Worm (Caenorhabditis elegans) whole organism, mixed stage, embryonic: ENCODE measurements around the gene arrd-23.
A peak's percentile ranks its signal among the peaks of the same experiment; 100 is the strongest.

Experiments
- M03D4.4 ChIP-seq: sonication (generic microtip); optimal IDR thresholded peaks from 2 replicates; lab custom pipeline; 2017; ENCODE audit warnings: mild to moderate bottlenecking, missing genetic modification characterization, missing compliant biosample characterization
- bed-3 ChIP-seq: fragments of 200-800 bp; sonication (Bioruptor generic); optimal IDR thresholded peaks from 3 replicates; lab custom pipeline; 2018; ENCODE audit warnings: mild to moderate bottlenecking, missing genetic modification characterization, moderate library complexity, missing compliant biosample characterization
- blmp-1 ChIP-seq: fragments of 150-350 bp; optimal IDR thresholded peaks from 2 replicates; lab custom pipeline; 2014; ENCODE audit warnings: missing biosample characterization, missing genetic modification characterization
- ceh-39 ChIP-seq: fragments of 150-350 bp; optimal IDR thresholded peaks from 2 replicates; lab custom pipeline; 2014; ENCODE audit warnings: missing biosample characterization, missing genetic modification characterization
- ceh-83 ChIP-seq: fragments of 200-800 bp; sonication (Bioruptor generic); optimal IDR thresholded peaks from 2 replicates; lab custom pipeline; 2018; ENCODE audit warnings: mild to moderate bottlenecking, missing genetic modification characterization, missing compliant biosample characterization
- ces-1 ChIP-seq: fragments of 150-350 bp; optimal IDR thresholded peaks from 2 replicates; lab custom pipeline; 2014; ENCODE audit warnings: missing biosample characterization, missing genetic modification reagents, missing genetic modification characterization
- drap-1 ChIP-seq: fragments of 200-800 bp; sonication (Bioruptor generic); optimal IDR thresholded peaks from 3 replicates; lab custom pipeline; 2018; ENCODE audit warnings: mild to moderate bottlenecking, missing genetic modification characterization, missing compliant biosample characterization
- elt-1 ChIP-seq: sonication (generic microtip); optimal IDR thresholded peaks from 2 replicates; lab custom pipeline; 2017; ENCODE audit warnings: missing genetic modification characterization, mild to moderate bottlenecking, missing compliant biosample characterization, antibody characterized with exemption, moderate library complexity, borderline replicate concordance; ENCODE audit not compliant: insufficient read depth
- elt-3 ChIP-seq: fragments of 150-350 bp; optimal IDR thresholded peaks from 2 replicates; lab custom pipeline; 2014; ENCODE audit warnings: missing biosample characterization, missing genetic modification characterization
- flh-1 ChIP-seq: fragments of 200-800 bp; sonication (Bioruptor generic); optimal IDR thresholded peaks from 2 replicates; lab custom pipeline; 2018; ENCODE audit warnings: mild to moderate bottlenecking, missing genetic modification characterization, moderate library complexity, missing compliant biosample characterization
- ham-2 ChIP-seq: fragments of 200-800 bp; sonication (Bioruptor generic); optimal IDR thresholded peaks from 2 replicates; lab custom pipeline; 2018; ENCODE audit warnings: mild to moderate bottlenecking, missing genetic modification characterization, missing compliant biosample characterization
- hlh-1 ChIP-seq: fragments of 150-350 bp; optimal IDR thresholded peaks from 2 replicates; lab custom pipeline; 2014; ENCODE audit warnings: missing biosample characterization, missing genetic modification reagents, missing genetic modification characterization
- lsy-2 ChIP-seq: fragments of 150-350 bp; optimal IDR thresholded peaks from 2 replicates; lab custom pipeline; 2014; ENCODE audit warnings: missing biosample characterization, missing genetic modification characterization
- mab-5 ChIP-seq: fragments of 150-350 bp; optimal IDR thresholded peaks from 2 replicates; lab custom pipeline; 2014; ENCODE audit warnings: missing biosample characterization, missing genetic modification characterization
- mls-2 ChIP-seq: sonication (generic microtip); optimal IDR thresholded peaks from 2 replicates; lab custom pipeline; 2016; ENCODE audit warnings: mild to moderate bottlenecking, missing genetic modification characterization, moderate library complexity, missing compliant biosample characterization
- nhr-2 ChIP-seq: fragments of 150-350 bp; optimal IDR thresholded peaks from 2 replicates; lab custom pipeline; 2014; ENCODE audit warnings: missing biosample characterization, missing genetic modification characterization
- nhr-237 ChIP-seq: fragments of 150-350 bp; optimal IDR thresholded peaks from 2 replicates; lab custom pipeline; 2014; ENCODE audit warnings: missing biosample characterization, missing genetic modification characterization
- nhr-28 ChIP-seq: fragments of 150-350 bp; optimal IDR thresholded peaks from 2 replicates; lab custom pipeline; 2014; ENCODE audit warnings: missing biosample characterization, missing genetic modification characterization
- nhr-76 ChIP-seq: sonication (generic microtip); optimal IDR thresholded peaks from 2 replicates; lab custom pipeline; 2017; ENCODE audit warnings: missing biosample characterization, missing genetic modification characterization
- pha-4 ChIP-seq: fragments of 150-350 bp; optimal IDR thresholded peaks from 2 replicates; lab custom pipeline; 2018; ENCODE audit warnings: missing biosample characterization, missing genetic modification reagents, missing genetic modification characterization
- sem-2 ChIP-seq: fragments of 200-800 bp; sonication (Bioruptor generic); optimal IDR thresholded peaks from 2 replicates; lab custom pipeline; 2018; ENCODE audit warnings: mild to moderate bottlenecking, missing genetic modification characterization, missing compliant biosample characterization
- sptf-1 ChIP-seq: sonication (generic microtip); optimal IDR thresholded peaks from 2 replicates; lab custom pipeline; 2017; ENCODE audit warnings: mild to moderate bottlenecking, missing genetic modification characterization, moderate library complexity, missing compliant biosample characterization
- tbx-8 ChIP-seq: fragments of 200-800 bp; sonication (Bioruptor generic); optimal IDR thresholded peaks from 2 replicates; lab custom pipeline; 2018; ENCODE audit warnings: mild to moderate bottlenecking, missing genetic modification characterization, moderate library complexity, missing compliant biosample characterization
- unc-39 ChIP-seq: fragments of 150-350 bp; optimal IDR thresholded peaks from 2 replicates; lab custom pipeline; 2014; ENCODE audit warnings: missing biosample characterization, missing genetic modification characterization
- unc-62 ChIP-seq: fragments of 150-350 bp; optimal IDR thresholded peaks from 2 replicates; lab custom pipeline; 2014; ENCODE audit warnings: missing biosample characterization, missing genetic modification reagents, missing genetic modification characterization
- zip-8 ChIP-seq: fragments of 150-350 bp; optimal IDR thresholded peaks from 2 replicates; lab custom pipeline; 2014; ENCODE audit warnings: missing biosample characterization, missing genetic modification characterization

The arrd-23 gene

DNA sequence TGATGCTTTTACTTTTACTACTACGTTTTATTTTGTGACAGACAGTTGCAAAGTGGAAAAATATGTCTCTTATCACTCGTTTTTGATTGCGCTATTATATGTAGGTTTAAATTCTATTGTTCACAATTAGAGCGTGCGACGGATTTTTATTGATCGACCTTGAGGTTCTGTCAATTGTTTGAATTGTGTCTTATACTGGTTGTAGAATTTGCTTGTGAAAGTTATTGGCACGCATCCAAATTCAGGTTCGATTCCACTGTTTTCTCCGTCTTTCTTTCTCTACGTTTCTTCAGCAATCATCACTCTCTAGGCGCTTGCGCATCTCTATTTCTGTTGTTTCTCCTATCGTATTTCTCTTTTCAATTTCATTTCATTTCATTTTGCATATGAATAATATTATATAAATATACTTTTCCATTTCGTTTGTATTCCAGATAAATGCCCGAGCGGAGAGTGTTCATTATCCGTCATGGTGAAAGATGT lies 7.9 kb downstream of the arrd-23 start, which contains the start of gene T07F12.1:
T07F12.1 (plus strand) TSS at position 433 of the 483 bp plus-strand sequence.
- TF ChIP-seq zip-8 (tag; lab: Kevin White, UChicago) = no peak
- peak; percentile 92 for TF ChIP-seq blmp-1 (tag; lab: Kevin White, UChicago)
- TF ChIP-seq pha-4 (tag; lab: Kevin White, UChicago) = peak; percentile 2
- TF ChIP-seq flh-1 (GFP tag; lab: Kevin White, UChicago) = no peak
- no peak for TF ChIP-seq unc-39 (tag; lab: Kevin White, UChicago)

DNA sequence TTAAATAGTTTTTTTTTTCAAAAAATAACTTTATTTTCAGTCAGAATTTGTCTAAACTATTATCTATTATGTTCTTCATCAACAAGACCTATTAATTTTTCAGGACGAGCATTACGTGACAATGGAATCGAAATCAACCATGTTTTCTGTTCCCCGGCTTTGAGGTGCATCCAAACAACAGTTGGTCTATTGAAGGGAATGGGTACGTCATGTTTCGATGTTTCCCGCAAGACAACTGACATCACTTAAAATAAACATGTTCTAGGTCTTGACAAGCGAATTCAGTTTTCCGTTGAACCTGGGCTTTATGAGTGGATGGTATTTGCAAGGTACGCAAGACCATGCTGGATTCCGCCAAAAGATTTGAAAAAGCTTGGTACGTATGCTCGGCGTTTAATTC lies 9.5 kb downstream of the arrd-23 start:
- TF ChIP-seq hlh-1 (tag; lab: Kevin White, UChicago) (peak; percentile 76), nhr-2 (tag; lab: Kevin White, UChicago) (no peak)
- TF ChIP-seq, all 35 proteins: peak for 1

DNA sequence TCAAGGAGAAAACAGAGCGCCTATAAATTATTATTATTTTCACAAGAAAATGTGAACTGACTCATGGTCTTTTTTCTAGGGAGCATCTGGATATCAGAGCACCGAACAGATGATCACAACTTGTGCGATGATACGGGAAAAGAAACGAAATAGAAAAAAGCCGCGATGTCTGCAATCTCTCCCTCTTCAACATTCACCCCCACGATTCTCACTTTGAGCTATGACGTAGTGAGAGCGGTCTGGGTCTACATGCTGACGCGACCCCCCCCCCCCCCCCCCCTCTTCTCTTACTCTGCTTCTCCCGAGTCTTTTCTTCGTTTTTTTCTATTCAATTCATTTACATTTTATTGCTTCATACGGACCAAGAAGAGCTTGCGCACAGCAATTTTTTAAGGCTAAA lies 13.9 kb downstream of the arrd-23 start:
- TF ChIP-seq nhr-28 (tag; lab: Kevin White, UChicago) (no peak), ces-1 (GFP tag; lab: Kevin White, UChicago) (peak; percentile 9)

DNA sequence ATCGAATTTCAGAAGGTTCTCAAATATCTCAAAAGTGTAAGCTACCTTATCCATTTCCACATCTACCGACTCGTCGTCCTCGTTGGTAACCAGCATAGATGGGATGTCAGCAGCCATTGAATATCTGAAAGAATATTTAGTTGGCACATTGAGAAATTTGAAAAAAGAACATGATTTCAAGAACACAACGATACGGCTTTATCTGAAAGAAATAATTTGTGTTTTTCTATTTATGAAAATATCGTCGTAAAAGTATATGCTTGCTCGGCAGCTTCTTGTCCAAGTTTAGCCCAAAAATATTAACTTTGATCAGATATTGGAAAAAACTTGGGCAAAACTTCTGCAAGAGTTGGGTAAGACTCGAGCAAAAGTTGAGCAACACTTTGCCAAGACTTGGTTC lies 14.9 kb downstream of the arrd-23 start, which contains the start of gene T07F12.4:
T07F12.4 (minus strand) TSS at position 130 of the 400 bp plus-strand sequence.
- TF ChIP-seq blmp-1 (tag; lab: Kevin White, UChicago) = no peak
- TF ChIP-seq ces-1 (GFP tag; lab: Kevin White, UChicago) = no peak
- no peak for TF ChIP-seq M03D4.4 (tag; lab: Kevin White, UChicago)
- TF ChIP-seq nhr-76 (tag; lab: Kevin White, UChicago) = no peak
- no peak for TF ChIP-seq tbx-8 (GFP tag; lab: Kevin White, UChicago)
- TF ChIP-seq mab-5 (tag; lab: Kevin White, UChicago) = no peak
- no peak for TF ChIP-seq nhr-2 (tag; lab: Kevin White, UChicago)
- TF ChIP-seq elt-3 (tag; lab: Kevin White, UChicago) = no peak
- TF ChIP-seq lsy-2 (tag; lab: Kevin White, UChicago) = no peak
- no peak for TF ChIP-seq pha-4 (tag; lab: Kevin White, UChicago)
- no peak for TF ChIP-seq mls-2 (tag; lab: Kevin White, UChicago)
- TF ChIP-seq bed-3 (GFP tag; lab: Kevin White, UChicago) = no peak

DNA sequence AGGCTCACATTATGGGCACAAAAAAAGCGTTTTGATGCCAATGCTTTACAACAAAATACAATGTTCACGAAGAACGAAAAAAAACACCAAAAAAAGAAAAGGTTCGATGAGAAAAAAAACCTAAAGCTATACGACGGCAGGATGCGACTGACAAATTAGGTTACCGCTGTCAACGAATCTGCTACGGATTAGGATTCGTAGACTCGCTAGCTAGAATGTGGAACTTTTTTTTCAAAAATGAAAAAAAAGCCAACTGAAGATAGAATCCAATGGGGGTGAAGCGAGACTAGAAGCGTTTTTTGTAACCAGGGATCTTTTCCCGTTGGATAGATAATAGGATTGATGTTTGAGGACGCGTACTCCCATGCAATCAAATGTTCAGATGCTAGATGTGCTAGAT lies 16.2 kb downstream of the arrd-23 start:
- TF ChIP-seq sptf-1 (tag; lab: Kevin White, UChicago) (no peak), drap-1 (no peak), ces-1 (GFP tag; lab: Kevin White, UChicago) (peak; percentile 70)

DNA sequence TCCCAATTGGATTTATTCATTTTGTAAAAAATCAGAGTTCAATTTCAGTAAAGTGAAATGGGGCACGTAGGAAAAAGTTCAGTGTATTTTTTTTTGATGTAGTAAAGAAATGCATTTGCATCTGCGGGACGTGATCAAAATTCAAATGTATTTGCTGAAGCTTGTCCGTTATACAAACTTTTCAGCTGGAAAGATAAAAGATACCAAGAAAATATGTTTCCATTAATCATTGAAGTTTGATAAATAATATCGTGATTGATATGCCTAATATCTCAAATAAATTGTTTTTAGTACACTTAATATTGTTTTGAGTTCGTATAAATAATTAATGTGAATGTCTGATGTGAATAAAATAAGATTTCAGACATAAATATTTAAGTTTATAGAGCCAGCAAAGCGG lies 16.6 kb downstream of the arrd-23 start:
- TF ChIP-seq blmp-1 (tag; lab: Kevin White, UChicago) = no peak
- no peak for TF ChIP-seq ceh-39 (tag; lab: Kevin White, UChicago)
- TF ChIP-seq mab-5 (tag; lab: Kevin White, UChicago) = no peak
- TF ChIP-seq sem-2 (GFP tag; lab: Kevin White, UChicago) = no peak
- TF ChIP-seq sptf-1 (tag; lab: Kevin White, UChicago) = no peak
- TF ChIP-seq elt-3 (tag; lab: Kevin White, UChicago) = no peak
- no peak for TF ChIP-seq nhr-237 (tag; lab: Kevin White, UChicago)
- TF ChIP-seq elt-1 (tag; lab: Kevin White, UChicago) = no peak
- no peak for TF ChIP-seq hlh-1 (tag; lab: Kevin White, UChicago)
- TF ChIP-seq nhr-28 (tag; lab: Kevin White, UChicago) = no peak
- no peak for TF ChIP-seq ceh-83 (GFP tag; lab: Kevin White, UChicago)
- no peak for TF ChIP-seq pha-4 (tag; lab: Kevin White, UChicago)
- TF ChIP-seq nhr-76 (tag; lab: Kevin White, UChicago) = no peak
- no peak for TF ChIP-seq bed-3 (GFP tag; lab: Kevin White, UChicago)
- no peak for TF ChIP-seq unc-39 (tag; lab: Kevin White, UChicago)
- TF ChIP-seq ham-2 (GFP tag; lab: Kevin White, UChicago) = no peak
- TF ChIP-seq unc-62 (GFP tag; lab: Kevin White, UChicago) = no peak
- no peak for TF ChIP-seq flh-1 (GFP tag; lab: Kevin White, UChicago)
- TF ChIP-seq tbx-8 (GFP tag; lab: Kevin White, UChicago) = no peak
